Worm (Caenorhabditis elegans) whole organism, young adult: Measurements from ENCODE around the gene C40H1.8.

Experiments used
- B0019.2 ChIP-seq: fragments of 200-800 bp; sonication (Bioruptor generic); conservative IDR thresholded peaks from 2 replicates; pipeline ENCODE4 v1.3.6; 2022; ENCODE audit warnings: missing genetic modification reagents, missing genetic modification characterization, missing compliant biosample characterization
- C06A6.2 ChIP-seq: fragments of 200-800 bp; sonication (Bioruptor generic); conservative IDR thresholded peaks from 2 replicates; pipeline ENCODE4 v1.3.6; 2022; ENCODE audit warnings: missing genetic modification characterization, missing compliant biosample characterization
- F23B12.7 ChIP-seq: sonication (generic microtip); optimal IDR thresholded peaks from 2 replicates; lab custom pipeline; 2017; ENCODE audit warnings: missing genetic modification characterization, mild to moderate bottlenecking, missing compliant biosample characterization, antibody characterized with exemption, moderate library complexity; ENCODE audit not compliant: insufficient read depth
- F37B4.10 ChIP-seq: fragments of 200-800 bp; sonication (Bioruptor generic); IDR thresholded peaks from 2 replicates; pipeline ENCODE4 v1.3.6; 2022; ENCODE audit warnings: missing genetic modification characterization, missing compliant biosample characterization
- K12H6.12 ChIP-seq: fragments of 200-800 bp; sonication (Bioruptor generic); optimal IDR thresholded peaks from 2 replicates; lab custom pipeline; 2018; ENCODE audit warnings: mild to moderate bottlenecking, missing genetic modification characterization, missing compliant biosample characterization
- T26A5.8 ChIP-seq: sonication (generic microtip); optimal IDR thresholded peaks from 2 replicates; lab custom pipeline; 2016; ENCODE audit warnings: missing genetic modification characterization, missing compliant biosample characterization
- Y95B8A.8 ChIP-seq: fragments of 200-800 bp; sonication (Bioruptor generic); IDR thresholded peaks from 2 replicates; pipeline ENCODE4 v1.3.6; 2022; ENCODE audit warnings: missing genetic modification reagents, missing genetic modification characterization, missing compliant biosample characterization
- akir-1 ChIP-seq: fragments of 200-800 bp; sonication (Bioruptor generic); optimal IDR thresholded peaks from 2 replicates; lab custom pipeline; 2018; ENCODE audit warnings: mild to moderate bottlenecking, missing genetic modification characterization, moderate library complexity, missing compliant biosample characterization
- aptf-3 ChIP-seq: fragments of 200-800 bp; sonication (Bioruptor generic); IDR thresholded peaks from 2 replicates; pipeline ENCODE4 v1.3.6; 2022; ENCODE audit warnings: missing genetic modification characterization, missing compliant biosample characterization
- atf-7 ChIP-seq: sonication (generic microtip); optimal IDR thresholded peaks from 2 replicates; lab custom pipeline; 2017; ENCODE audit warnings: mild to moderate bottlenecking, missing genetic modification characterization, missing compliant biosample characterization
- ccch-3 ChIP-seq: fragments of 200-800 bp; sonication (Bioruptor generic); optimal IDR thresholded peaks from 2 replicates; lab custom pipeline; 2018; ENCODE audit warnings: mild to moderate bottlenecking, missing genetic modification characterization, missing compliant biosample characterization
- ceh-27 ChIP-seq: fragments of 200-800 bp; sonication (Bioruptor generic); optimal IDR thresholded peaks from 2 replicates; lab custom pipeline; 2018; ENCODE audit warnings: mild to moderate bottlenecking, missing genetic modification characterization, moderate library complexity, missing compliant biosample characterization
- ceh-40 ChIP-seq: fragments of 200-800 bp; sonication (Bioruptor generic); IDR thresholded peaks from 2 replicates; pipeline ENCODE4 v1.3.6; 2022; ENCODE audit warnings: missing genetic modification characterization, missing compliant biosample characterization
- ekl-4 ChIP-seq: fragments of 200-800 bp; sonication (Bioruptor generic); IDR thresholded peaks from 2 replicates; pipeline ENCODE4 v1.3.6; 2022; ENCODE audit warnings: missing genetic modification reagents, missing genetic modification characterization, missing compliant biosample characterization
- ets-4 ChIP-seq: fragments of 200-800 bp; sonication (Bioruptor generic); optimal IDR thresholded peaks from 2 replicates; lab custom pipeline; 2018; ENCODE audit warnings: mild to moderate bottlenecking, missing genetic modification characterization, missing compliant biosample characterization
- gei-17 ChIP-seq: fragments of 200-800 bp; sonication (Bioruptor generic); optimal IDR thresholded peaks from 2 replicates; lab custom pipeline; 2018; ENCODE audit warnings: mild to moderate bottlenecking, missing genetic modification characterization, missing compliant biosample characterization
- hmg-1.2 ChIP-seq: fragments of 200-800 bp; sonication (Bioruptor generic); IDR thresholded peaks from 2 replicates; pipeline ENCODE4 v1.3.6; 2022; ENCODE audit warnings: missing genetic modification reagents, missing genetic modification characterization, missing compliant biosample characterization
- lag-1 ChIP-seq: fragments of 200-800 bp; sonication (Bioruptor generic); IDR thresholded peaks from 2 replicates; pipeline ENCODE4 v1.3.6; 2022; ENCODE audit warnings: missing genetic modification reagents, missing genetic modification characterization, missing compliant biosample characterization
- lin-54 ChIP-seq: fragments of 200-800 bp; sonication (Bioruptor generic); optimal IDR thresholded peaks from 2 replicates; lab custom pipeline; 2018; ENCODE audit warnings: mild to moderate bottlenecking, missing genetic modification characterization, missing compliant biosample characterization
- lsl-1 ChIP-seq: fragments of 200-800 bp; sonication (Bioruptor generic); optimal IDR thresholded peaks from 2 replicates; lab custom pipeline; 2018; ENCODE audit warnings: mild to moderate bottlenecking, missing genetic modification characterization, moderate library complexity, missing compliant biosample characterization
- madf-10 ChIP-seq: sonication (generic microtip); optimal IDR thresholded peaks from 2 replicates; lab custom pipeline; 2016; ENCODE audit warnings: mild to moderate bottlenecking, missing genetic modification characterization, missing compliant biosample characterization
- pbrm-1 ChIP-seq: fragments of 200-800 bp; sonication (Bioruptor generic); IDR thresholded peaks from 2 replicates; pipeline ENCODE4 v1.3.6; 2022; ENCODE audit warnings: missing genetic modification reagents, missing genetic modification characterization, missing compliant biosample characterization
- rcor-1 ChIP-seq: fragments of 200-800 bp; sonication (Bioruptor generic); IDR thresholded peaks from 2 replicates; pipeline ENCODE4 v1.3.6; 2022; ENCODE audit warnings: missing genetic modification reagents, missing genetic modification characterization, missing compliant biosample characterization
- rec-8 ChIP-seq, 2 experiments: sonication (generic microtip); optimal IDR thresholded peaks; 2 replicates each; lab custom pipeline; 2016; ENCODE audit warnings: mild to moderate bottlenecking in 2 of 2, missing genetic modification characterization in 2 of 2, missing genetic modification reagents in 2 of 2, missing genotype in 2 of 2, missing biosample characterization in 1 of 2, missing compliant biosample characterization in 1 of 2, moderate library complexity in 1 of 2
- repo-1 ChIP-seq: sonication (generic microtip); optimal IDR thresholded peaks from 2 replicates; lab custom pipeline; 2017; ENCODE audit warnings: mild to moderate bottlenecking, missing genetic modification characterization, missing compliant biosample characterization
- rpc-1 ChIP-seq, 2 experiments: fragments of 150-350 bp in 1 of 2; sonication (generic microtip) in 1 of 2; optimal IDR thresholded peaks; 2 replicates each; lab custom pipeline; 2014 to 2018; ENCODE audit warnings: missing biosample characterization in 1 of 2, missing genetic modification characterization in 1 of 2, missing genetic modification reagents in 1 of 2, missing genotype in 1 of 2
- sdz-38 ChIP-seq: sonication (generic microtip); optimal IDR thresholded peaks from 2 replicates; lab custom pipeline; 2016; ENCODE audit warnings: missing genotype, missing genetic modification characterization, missing compliant biosample characterization
- sea-2 ChIP-seq: fragments of 200-800 bp; sonication (Bioruptor generic); IDR thresholded peaks from 2 replicates; pipeline ENCODE4 v1.3.6; 2022; ENCODE audit warnings: missing genetic modification characterization, missing compliant biosample characterization
- snpc-1.1 ChIP-seq: sonication (generic microtip); optimal IDR thresholded peaks from 2 replicates; lab custom pipeline; 2017; ENCODE audit warnings: missing genetic modification characterization, mild to moderate bottlenecking, missing compliant biosample characterization, antibody characterized with exemption, moderate library complexity, missing genotype, missing genetic modification reagents; ENCODE audit not compliant: insufficient read depth
- snpc-4 ChIP-seq, 5 experiments: fragments of 150-350 bp in 1 of 5; sonication (generic microtip) in 4 of 5; optimal IDR thresholded peaks; 2 replicates each; lab custom pipeline; 2014 to 2018; ENCODE audit warnings: missing genetic modification characterization in 5 of 5, missing biosample characterization in 3 of 5, antibody characterized with exemption in 2 of 5, mild to moderate bottlenecking in 2 of 5, missing compliant biosample characterization in 2 of 5, missing genotype in 2 of 5, moderate library complexity in 2 of 5, missing genetic modification reagents in 1 of 5
- zfh-2 ChIP-seq: fragments of 200-800 bp; sonication (Bioruptor generic); conservative IDR thresholded peaks from 2 replicates; pipeline ENCODE4 v1.3.6; 2022; ENCODE audit warnings: missing genetic modification reagents, missing genetic modification characterization, missing compliant biosample characterization
- ztf-25 ChIP-seq: fragments of 200-800 bp; sonication (Bioruptor generic); IDR thresholded peaks from 2 replicates; pipeline ENCODE4 v1.3.6; 2022; ENCODE audit warnings: missing genetic modification reagents, missing genetic modification characterization, missing compliant biosample characterization
- ztf-3 ChIP-seq: fragments of 200-800 bp; sonication (Bioruptor generic); optimal IDR thresholded peaks from 2 replicates; lab custom pipeline; 2018; ENCODE audit warnings: mild to moderate bottlenecking, missing genetic modification characterization, missing compliant biosample characterization

The C40H1.8 gene

DNA sequence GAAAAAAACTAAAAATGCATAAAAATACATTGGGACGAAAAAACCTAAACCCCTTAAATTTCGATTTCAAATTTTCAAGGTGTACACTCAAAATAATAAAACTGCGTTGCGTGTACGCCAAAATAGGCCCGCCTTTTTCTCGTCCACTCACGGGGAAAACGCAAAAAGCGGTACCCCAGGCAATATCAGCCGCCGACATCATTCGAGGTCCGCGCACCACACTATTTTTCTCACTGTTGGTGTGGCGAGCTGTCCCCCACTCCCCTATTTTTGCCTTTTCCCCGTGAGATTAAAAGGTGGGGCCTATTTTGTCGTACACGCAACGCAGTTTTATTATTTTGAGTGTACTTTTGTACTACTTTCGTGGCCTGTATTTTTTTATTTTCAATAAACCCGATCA is 22.9 kb upstream of the C40H1.8 start:
- TF ChIP-seq hmg-1.2 (GFP tag; lab: Robert Waterston, UW): peak; percentile 77
- TF ChIP-seq snpc-4 (GFP tag; optimal IDR thresholded peaks at IDR 0.05; lab: Kevin White, UChicago): peak; percentile 42
- peak in 2 of 4 experiments; percentile 89 to 93 for TF ChIP-seq snpc-4 (tag; optimal IDR thresholded peaks at IDR 0.05; lab: Kevin White, UChicago)
- TF ChIP-seq pbrm-1 (GFP tag; lab: Robert Waterston, UW): peak; percentile 27; the same call in 1 of the 2 replicates
- peak; percentile 62 for TF ChIP-seq snpc-1.1 (tag; lab: Kevin White, UChicago)

DNA sequence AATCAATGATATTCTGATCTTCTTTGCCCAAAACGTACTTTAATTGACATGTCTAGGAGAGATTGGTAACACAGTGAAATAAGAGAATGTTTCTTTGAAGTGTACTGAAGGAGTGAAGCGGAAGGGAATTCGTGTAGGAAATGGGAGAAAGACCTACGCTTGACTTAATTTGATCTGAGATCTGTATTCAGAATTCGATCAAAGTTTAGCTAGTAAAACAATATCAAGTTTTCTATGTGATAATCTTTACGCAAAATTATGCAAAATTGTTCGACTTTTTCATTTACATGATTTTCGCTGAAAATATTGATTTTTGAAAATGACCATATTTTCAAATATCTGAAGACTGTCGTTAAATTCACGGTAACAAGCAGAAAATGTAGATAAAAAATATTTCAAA is 17.2 kb upstream of the C40H1.8 start, which contains the start of gene K01B6.4:
K01B6.4 (minus strand) TSS at position 101 of the 400 bp plus-strand sequence.
- TF ChIP-seq F37B4.10 (GFP tag; lab: Robert Waterston, UW) (no peak), akir-1 (no peak), T26A5.8 (tag; lab: Kevin White, UChicago) (no peak), C06A6.2 (GFP tag; lab: Robert Waterston, UW) (no peak), ceh-40 (GFP tag; lab: Robert Waterston, UW) (no peak), ccch-3 (GFP tag; lab: Kevin White, UChicago) (no peak), gei-17 (GFP tag; lab: Kevin White, UChicago) (no peak)
- TF ChIP-seq, all 124 proteins: peak for 0

DNA sequence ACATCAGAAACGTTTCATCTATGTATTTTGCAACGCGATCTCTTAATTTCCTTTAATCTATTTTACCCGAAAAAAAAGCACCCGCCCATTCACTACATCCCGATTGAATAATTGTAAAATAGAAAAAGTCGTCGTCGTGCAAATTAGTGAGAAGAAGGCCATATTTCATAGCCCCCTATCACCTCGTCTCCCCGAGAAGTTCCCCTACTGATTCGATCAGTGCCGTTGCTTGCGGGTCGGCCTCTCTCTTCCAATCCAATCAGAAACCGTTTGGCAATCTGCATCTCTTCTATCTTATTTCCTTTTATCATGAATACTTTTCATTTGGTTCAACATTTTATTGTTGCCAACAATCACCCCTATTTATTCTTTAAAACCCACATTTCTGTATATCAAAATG is 15.4 kb upstream of the C40H1.8 start:
- no peak for TF ChIP-seq B0019.2
- TF ChIP-seq rcor-1 (GFP tag; lab: Robert Waterston, UW): no peak

- no peak for TF ChIP-seq ets-4 (GFP tag; lab: Kevin White, UChicago)
- no peak for TF ChIP-seq sea-2 (GFP tag; lab: Robert Waterston, UW)
- TF ChIP-seq zfh-2 (GFP tag; lab: Robert Waterston, UW): no peak
- no peak for TF ChIP-seq ekl-4 (GFP tag; lab: Robert Waterston, UW)
- TF ChIP-seq rec-8 (tag; optimal IDR thresholded peaks at IDR 0.05; lab: Kevin White, UChicago): no peak
- no peak for TF ChIP-seq K12H6.12 (tag; lab: Kevin White, UChicago)
- no peak for TF ChIP-seq ztf-25 (GFP tag; lab: Robert Waterston, UW)
- no peak for TF ChIP-seq rpc-1 (optimal IDR thresholded peaks at IDR 0.05; lab: Kevin White, UChicago)
- no peak for TF ChIP-seq rpc-1 (tag; optimal IDR thresholded peaks at IDR 0.05; lab: Kevin White, UChicago)
- no peak for TF ChIP-seq ztf-3
- TF ChIP-seq F23B12.7 (tag; lab: Kevin White, UChicago): no peak
- TF ChIP-seq lsl-1 (GFP tag; lab: Kevin White, UChicago): no peak
- no peak for TF ChIP-seq lag-1 (GFP tag; lab: Robert Waterston, UW)
- no peak for TF ChIP-seq T26A5.8 (tag; lab: Kevin White, UChicago)
These were observed 14.6 kb upstream of the C40H1.8 start, which contains the start of gene K01B6.3 for ce11 chrIII:9299919-9300318. TSS of gene K01B6.3 (plus strand) at chrIII:9300219.

- TF ChIP-seq T26A5.8 (tag; lab: Kevin White, UChicago): no peak
- TF ChIP-seq sea-2 (GFP tag; lab: Robert Waterston, UW): no peak
- TF ChIP-seq ceh-27: no peak
- no peak for TF ChIP-seq atf-7 (tag; lab: Kevin White, UChicago)
- no peak for TF ChIP-seq sdz-38 (tag; lab: Kevin White, UChicago)
- no peak for TF ChIP-seq lin-54 (GFP tag; lab: Kevin White, UChicago)
- no peak for TF ChIP-seq madf-10 (tag; lab: Kevin White, UChicago)
- TF ChIP-seq repo-1 (tag; lab: Kevin White, UChicago): no peak
- TF ChIP-seq Y95B8A.8 (GFP tag; lab: Robert Waterston, UW): no peak
- no peak for TF ChIP-seq aptf-3
These were observed 13.8 kb upstream of the C40H1.8 start for ce11 chrIII:9300670-9301069.
